Worm (Caenorhabditis elegans) whole organism, young adult: Measurements from ENCODE around the gene pigs-1.

Source experiments
- B0035.1 ChIP-seq: sonication (generic microtip); optimal IDR thresholded peaks from 2 replicates; lab custom pipeline; 2016; ENCODE audit warnings: missing genetic modification characterization, mild to moderate bottlenecking, missing compliant biosample characterization, missing genotype, missing genetic modification reagents
- D2030.7 ChIP-seq: fragments of 200-800 bp; sonication (Bioruptor generic); IDR thresholded peaks from 2 replicates; pipeline ENCODE4 v1.3.6; 2022; ENCODE audit warnings: missing genetic modification reagents, missing genetic modification characterization, missing compliant biosample characterization
- F23B12.7 ChIP-seq: sonication (generic microtip); optimal IDR thresholded peaks from 2 replicates; lab custom pipeline; 2017; ENCODE audit warnings: missing genetic modification characterization, mild to moderate bottlenecking, missing compliant biosample characterization, antibody characterized with exemption, moderate library complexity; ENCODE audit not compliant: insufficient read depth
- F33H1.4 ChIP-seq: fragments of 200-800 bp; sonication (Bioruptor generic); IDR thresholded peaks from 2 replicates; pipeline ENCODE4 v1.3.6; 2022; ENCODE audit warnings: missing genetic modification reagents, missing genetic modification characterization, missing compliant biosample characterization
- F39B2.1 ChIP-seq: fragments of 200-800 bp; sonication (Bioruptor generic); IDR thresholded peaks from 2 replicates; pipeline ENCODE4 v1.3.6; 2022; ENCODE audit warnings: missing genetic modification reagents, missing genetic modification characterization, missing compliant biosample characterization
- F49E8.2 ChIP-seq: sonication (generic microtip); optimal IDR thresholded peaks from 3 replicates; lab custom pipeline; 2017; ENCODE audit warnings: missing genetic modification characterization, mild to moderate bottlenecking, missing compliant biosample characterization, antibody characterized with exemption, moderate library complexity; ENCODE audit not compliant: insufficient read depth
- F55B11.4 ChIP-seq: sonication (generic microtip); optimal IDR thresholded peaks from 2 replicates; lab custom pipeline; 2016; ENCODE audit warnings: missing compliant biosample characterization, missing genetic modification characterization, borderline replicate concordance; ENCODE audit not compliant: insufficient read depth
- K12H6.12 ChIP-seq: fragments of 200-800 bp; sonication (Bioruptor generic); optimal IDR thresholded peaks from 2 replicates; lab custom pipeline; 2018; ENCODE audit warnings: mild to moderate bottlenecking, missing genetic modification characterization, missing compliant biosample characterization
- Y53G8AR.9 ChIP-seq: fragments of 200-800 bp; sonication (Bioruptor generic); conservative IDR thresholded peaks from 2 replicates; pipeline ENCODE4 v1.3.6; 2022; ENCODE audit warnings: missing genetic modification reagents, missing genetic modification characterization, missing compliant biosample characterization
- Y95B8A.8 ChIP-seq: fragments of 200-800 bp; sonication (Bioruptor generic); IDR thresholded peaks from 2 replicates; pipeline ENCODE4 v1.3.6; 2022; ENCODE audit warnings: missing genetic modification reagents, missing genetic modification characterization, missing compliant biosample characterization
- ama-1 ChIP-seq, 3 experiments: fragments of 150-350 bp in 1 of 3; sonication (generic microtip) in 2 of 3; optimal IDR thresholded peaks; 2 replicates each; lab custom pipeline; 2014 to 2018; ENCODE audit warnings: missing biosample characterization in 2 of 3, missing genetic modification characterization in 2 of 3, missing genetic modification reagents in 2 of 3
- atf-7 ChIP-seq: sonication (generic microtip); optimal IDR thresholded peaks from 2 replicates; lab custom pipeline; 2017; ENCODE audit warnings: mild to moderate bottlenecking, missing genetic modification characterization, missing compliant biosample characterization
- attf-3 ChIP-seq: fragments of 200-800 bp; sonication (Bioruptor generic); conservative IDR thresholded peaks from 2 replicates; pipeline ENCODE4 v1.3.6; 2022; ENCODE audit warnings: missing genetic modification reagents, missing genetic modification characterization, missing compliant biosample characterization
- attf-5 ChIP-seq: fragments of 200-800 bp; sonication (Bioruptor generic); optimal IDR thresholded peaks from 2 replicates; lab custom pipeline; 2018; ENCODE audit warnings: mild to moderate bottlenecking, missing genetic modification characterization, missing compliant biosample characterization
- bed-1 ChIP-seq: fragments of 200-800 bp; sonication (Bioruptor generic); IDR thresholded peaks from 2 replicates; pipeline ENCODE4 v1.3.6; 2022; ENCODE audit warnings: missing genetic modification reagents, missing genetic modification characterization, missing compliant biosample characterization
- cebp-1 ChIP-seq, 2 experiments: fragments of 200-800 bp in 1 of 2; sonication (Bioruptor generic) in 1 of 2; sonication (generic microtip) in 1 of 2; IDR thresholded peaks in 1 of 2; optimal IDR thresholded peaks in 1 of 2; 2 replicates each; pipeline versions ENCODE4 v1.3.6 to Lab custom; 2017 to 2022; ENCODE audit warnings: missing compliant biosample characterization in 2 of 2, missing genetic modification characterization in 2 of 2, mild to moderate bottlenecking in 1 of 2, missing genetic modification reagents in 1 of 2, moderate library complexity in 1 of 2
- dox-1 ChIP-seq: fragments of 200-800 bp; sonication (Bioruptor generic); IDR thresholded peaks from 2 replicates; pipeline ENCODE4 v1.3.6; 2022; ENCODE audit warnings: missing genetic modification reagents, missing genetic modification characterization, missing compliant biosample characterization
- dpl-1 ChIP-seq: fragments of 150-350 bp; optimal IDR thresholded peaks from 2 replicates; lab custom pipeline; 2014; ENCODE audit warnings: missing biosample characterization, missing genetic modification reagents, missing genetic modification characterization
- efl-1 ChIP-seq: fragments of 150-350 bp; optimal IDR thresholded peaks from 2 replicates; lab custom pipeline; 2014; ENCODE audit warnings: missing biosample characterization, missing genetic modification reagents, missing genetic modification characterization
- hlh-26 ChIP-seq: fragments of 200-800 bp; sonication (Bioruptor generic); conservative IDR thresholded peaks from 2 replicates; pipeline ENCODE4 v1.3.6; 2022; ENCODE audit warnings: missing genetic modification reagents, missing genetic modification characterization, missing compliant biosample characterization
- let-526 ChIP-seq: fragments of 200-800 bp; sonication (Bioruptor generic); IDR thresholded peaks from 2 replicates; pipeline ENCODE4 v1.3.6; 2022; ENCODE audit warnings: missing genetic modification reagents, missing genetic modification characterization, missing compliant biosample characterization
- let-607 ChIP-seq, 2 experiments: fragments of 200-800 bp in 1 of 2; sonication (Bioruptor generic) in 1 of 2; sonication (generic microtip) in 1 of 2; optimal IDR thresholded peaks; 2 replicates each; lab custom pipeline; 2016 to 2018; ENCODE audit warnings: mild to moderate bottlenecking in 2 of 2, missing compliant biosample characterization in 2 of 2, missing genetic modification characterization in 2 of 2, moderate library complexity in 2 of 2, missing genotype in 1 of 2
- lin-35 ChIP-seq, 3 experiments: fragments of 150-350 bp in 2 of 3; sonication (generic microtip) in 1 of 3; optimal IDR thresholded peaks; 2 replicates each; lab custom pipeline; 2014 to 2018; ENCODE audit warnings: missing biosample characterization in 3 of 3, missing genetic modification characterization in 3 of 3, missing genetic modification reagents in 3 of 3
- lin-40 ChIP-seq: sonication (generic microtip); optimal IDR thresholded peaks from 2 replicates; lab custom pipeline; 2016; ENCODE audit warnings: missing genetic modification characterization, mild to moderate bottlenecking, missing compliant biosample characterization, missing genotype, missing genetic modification reagents
- lin-54 ChIP-seq: fragments of 200-800 bp; sonication (Bioruptor generic); optimal IDR thresholded peaks from 2 replicates; lab custom pipeline; 2018; ENCODE audit warnings: mild to moderate bottlenecking, missing genetic modification characterization, missing compliant biosample characterization
- lsl-1 ChIP-seq: fragments of 200-800 bp; sonication (Bioruptor generic); optimal IDR thresholded peaks from 2 replicates; lab custom pipeline; 2018; ENCODE audit warnings: mild to moderate bottlenecking, missing genetic modification characterization, moderate library complexity, missing compliant biosample characterization
- madf-6 ChIP-seq: fragments of 200-800 bp; sonication (Bioruptor generic); IDR thresholded peaks from 2 replicates; pipeline ENCODE4 v1.3.6; 2022; ENCODE audit warnings: missing genetic modification reagents, missing genetic modification characterization, missing compliant biosample characterization
- madf-8 ChIP-seq: fragments of 200-800 bp; sonication (Bioruptor generic); conservative IDR thresholded peaks from 2 replicates; pipeline ENCODE4 v1.3.6; 2022; ENCODE audit warnings: missing genetic modification reagents, missing genetic modification characterization, missing compliant biosample characterization
- nfya-1 ChIP-seq: sonication (generic microtip); optimal IDR thresholded peaks from 2 replicates; lab custom pipeline; 2017; ENCODE audit warnings: antibody characterized with exemption, missing compliant biosample characterization, missing genetic modification characterization, borderline replicate concordance; ENCODE audit not compliant: insufficient read depth
- nfya-2 ChIP-seq: fragments of 200-800 bp; sonication (Bioruptor generic); IDR thresholded peaks from 2 replicates; pipeline ENCODE4 v1.3.6; 2022; ENCODE audit warnings: missing genetic modification reagents, missing genetic modification characterization, missing compliant biosample characterization
- nhr-120 ChIP-seq: fragments of 200-800 bp; sonication (Bioruptor generic); IDR thresholded peaks from 2 replicates; pipeline ENCODE4 v1.3.6; 2022; ENCODE audit warnings: missing genetic modification characterization, missing compliant biosample characterization
- nhr-80 ChIP-seq: sonication (generic microtip); optimal IDR thresholded peaks from 2 replicates; lab custom pipeline; 2016; ENCODE audit warnings: missing genetic modification characterization, missing compliant biosample characterization
- nhr-90 ChIP-seq: sonication (generic microtip); optimal IDR thresholded peaks from 2 replicates; lab custom pipeline; 2016; ENCODE audit warnings: missing genotype, mild to moderate bottlenecking, missing genetic modification characterization, missing compliant biosample characterization
- pha-4 ChIP-seq: fragments of 150-350 bp; sonication (generic microtip); optimal IDR thresholded peaks from 2 replicates; lab custom pipeline; 2014; ENCODE audit warnings: missing biosample characterization, missing genetic modification reagents, missing genetic modification characterization
- snpc-4 ChIP-seq, 5 experiments: fragments of 150-350 bp in 1 of 5; sonication (generic microtip) in 4 of 5; optimal IDR thresholded peaks; 2 replicates each; lab custom pipeline; 2014 to 2018; ENCODE audit warnings: missing genetic modification characterization in 5 of 5, missing biosample characterization in 3 of 5, antibody characterized with exemption in 2 of 5, mild to moderate bottlenecking in 2 of 5, missing compliant biosample characterization in 2 of 5, missing genotype in 2 of 5, moderate library complexity in 2 of 5, missing genetic modification reagents in 1 of 5
- tbp1 ChIP-seq: fragments of 200-800 bp; sonication (Bioruptor generic); optimal IDR thresholded peaks from 2 replicates; lab custom pipeline; 2018; ENCODE audit warnings: mild to moderate bottlenecking, missing genetic modification characterization, missing compliant biosample characterization
- ztf-22 ChIP-seq: fragments of 200-800 bp; sonication (Bioruptor generic); optimal IDR thresholded peaks from 2 replicates; lab custom pipeline; 2018; ENCODE audit warnings: mild to moderate bottlenecking, missing genetic modification characterization, moderate library complexity, missing compliant biosample characterization
- ztf-3 ChIP-seq: fragments of 200-800 bp; sonication (Bioruptor generic); optimal IDR thresholded peaks from 2 replicates; lab custom pipeline; 2018; ENCODE audit warnings: mild to moderate bottlenecking, missing genetic modification characterization, missing compliant biosample characterization

Gene pigs-1

ce11 chrIV:10155475-10155874 is 6.6 kb upstream of the pigs-1 start, which contains the start of gene ttr-54:
Gene ttr-54 (plus strand): TSS chrIV:10155775.
- TF ChIP-seq D2030.7 = no peak
- no peak for TF ChIP-seq ztf-3 (GFP tag; lab: Kevin White, UChicago)
- no peak for TF ChIP-seq B0035.1 (tag; lab: Kevin White, UChicago)
- no peak for TF ChIP-seq tbp1
- no peak for TF ChIP-seq nfya-1 (tag; lab: Kevin White, UChicago)
- no peak for TF ChIP-seq F39B2.1
- TF ChIP-seq nfya-2 (GFP tag; lab: Robert Waterston, UW) = no peak
- TF ChIP-seq madf-6 (GFP tag; lab: Robert Waterston, UW) = peak; percentile 48; the same call in 1 of the 2 replicates
- TF ChIP-seq, all 124 proteins: peak for 1

DNA sequence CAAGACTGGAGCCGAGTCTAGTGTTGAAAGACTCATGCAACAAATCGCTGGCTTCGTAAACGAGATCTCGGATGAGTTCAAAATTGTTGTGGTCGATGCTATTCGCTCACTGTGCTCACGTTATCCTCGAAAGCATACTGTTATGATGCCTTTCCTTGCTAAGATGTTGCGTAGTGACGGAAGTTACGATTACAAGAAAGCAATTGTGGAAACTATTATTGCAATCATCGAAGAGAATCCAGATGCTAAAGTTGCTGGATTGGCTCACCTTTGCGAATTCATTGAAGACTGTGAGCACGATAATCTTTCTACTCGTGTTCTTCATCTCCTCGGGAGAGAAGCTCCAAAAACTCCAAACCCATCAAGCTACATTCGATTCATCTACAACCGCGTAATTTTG is 4.6 kb upstream of the pigs-1 start:
- no peak for TF ChIP-seq bed-1 (GFP tag; lab: Robert Waterston, UW)

DNA sequence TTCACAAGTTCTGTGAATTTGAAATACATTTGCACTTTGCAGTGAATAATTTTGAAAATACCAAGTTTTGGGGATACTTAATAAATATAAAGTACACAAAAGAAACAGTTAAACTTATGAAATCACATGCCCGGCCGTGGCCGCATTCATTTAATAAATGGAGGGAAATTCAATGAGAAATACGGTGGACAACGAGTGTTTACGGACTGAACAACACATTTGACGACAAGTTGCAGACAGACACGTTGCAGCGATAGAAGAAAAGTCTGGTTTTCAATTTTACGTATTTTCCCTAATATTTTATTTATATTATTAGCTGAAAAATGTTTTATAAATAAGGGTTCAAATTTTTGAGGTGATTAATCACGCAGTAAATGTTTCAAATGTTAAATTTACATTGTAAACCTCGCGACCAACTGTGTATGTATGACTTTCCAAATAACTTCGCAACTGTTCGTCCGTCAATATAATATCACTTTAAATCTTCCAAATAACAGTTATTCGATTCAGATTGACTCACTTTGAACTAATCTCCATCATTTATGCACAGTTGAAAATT is 2.7 kb upstream of the pigs-1 start, which contains the start of gene copg-1:
TSS of gene copg-1 (plus strand) at position 509 of the 559 bp plus-strand sequence.
- TF ChIP-seq dpl-1 (GFP tag; lab: Kevin White, UChicago) (peak; percentile 24), madf-6 (GFP tag; lab: Robert Waterston, UW) (peak; percentile 58; the same call in 1 of the 2 replicates), cebp-1 (GFP tag; IDR thresholded peaks at IDR 0.05; lab: Robert Waterston, UW) (no peak), cebp-1 (tag; optimal IDR thresholded peaks at IDR 0.05; lab: Kevin White, UChicago) (peak; percentile 67), snpc-4 (GFP tag; optimal IDR thresholded peaks at IDR 0.05; lab: Kevin White, UChicago) (peak; percentile 4), snpc-4 (tag; optimal IDR thresholded peaks at IDR 0.05; lab: Kevin White, UChicago) (peak in 2 of 4 experiments; percentile 0 to 12), F23B12.7 (tag; lab: Kevin White, UChicago) (peak; percentile 25), ztf-22 (GFP tag; lab: Kevin White, UChicago) (no peak), K12H6.12 (tag; lab: Kevin White, UChicago) (peak; percentile 22), F55B11.4 (no peak), pha-4 (tag; lab: Kevin White, UChicago) (peak; percentile 17), atf-7 (tag; lab: Kevin White, UChicago) (no peak), dox-1 (GFP tag; lab: Robert Waterston, UW) (peak; percentile 51), madf-8 (GFP tag; lab: Robert Waterston, UW) (0 out of 2 replicates have a peak, but pooled peaks have one; percentile 6), tbp1 (peak; percentile 14), Y95B8A.8 (GFP tag; lab: Robert Waterston, UW) (no peak), attf-5 (GFP tag; lab: Kevin White, UChicago) (peak; percentile 18), F33H1.4 (GFP tag; lab: Robert Waterston, UW) (peak; percentile 46), attf-3 (no peak), lin-35 (GFP tag; optimal IDR thresholded peaks at IDR 0.05; lab: Kevin White, UChicago) (peak in 1 of 3 experiments; percentile 16), nhr-90 (tag; lab: Kevin White, UChicago) (no peak), ama-1 (optimal IDR thresholded peaks at IDR 0.05; lab: Kevin White, UChicago) (no peak), ama-1 (GFP tag; optimal IDR thresholded peaks at IDR 0.05; lab: Kevin White, UChicago) (no peak), let-526 (no peak), hlh-26 (GFP tag; lab: Robert Waterston, UW) (no peak), nhr-120 (GFP tag; lab: Robert Waterston, UW) (no peak), efl-1 (peak; percentile 56), lin-40 (tag; lab: Kevin White, UChicago) (peak; percentile 2), lin-54 (peak; percentile 14), F49E8.2 (no peak), lsl-1 (peak; percentile 67), let-607 (tag; optimal IDR thresholded peaks at IDR 0.05; lab: Kevin White, UChicago) (peak; percentile 67 to 87), nhr-80 (peak; percentile 2), Y53G8AR.9 (GFP tag; lab: Robert Waterston, UW) (no peak)
